Worm (Caenorhabditis elegans) whole organism, L1 larva: ENCODE results near the gene T11G6.2.

Source experiments
- C34B4.2 ChIP-seq: sonication (generic microtip); optimal IDR thresholded peaks from 2 replicates; lab custom pipeline; 2017; ENCODE audit warnings: mild to moderate bottlenecking, missing genetic modification characterization, missing compliant biosample characterization
- Y116A8C.19 ChIP-seq: sonication (generic microtip); optimal IDR thresholded peaks from 2 replicates; lab custom pipeline; 2016; ENCODE audit warnings: missing compliant biosample characterization, missing genetic modification characterization, borderline replicate concordance
- alr-1 ChIP-seq: fragments of 200-800 bp; sonication (Bioruptor generic); optimal IDR thresholded peaks from 2 replicates; lab custom pipeline; 2018; ENCODE audit warnings: borderline replicate concordance, mild to moderate bottlenecking, missing genetic modification characterization, missing compliant biosample characterization
- aly-2 ChIP-seq: fragments of 150-350 bp; optimal IDR thresholded peaks from 2 replicates; lab custom pipeline; 2014; ENCODE audit warnings: missing biosample characterization, missing genetic modification characterization
- ama-1 ChIP-seq: fragments of 150-350 bp; optimal IDR thresholded peaks from 2 replicates; lab custom pipeline; 2014
- blmp-1 ChIP-seq: fragments of 150-350 bp; optimal IDR thresholded peaks from 2 replicates; lab custom pipeline; 2014; ENCODE audit warnings: missing biosample characterization, missing genetic modification characterization
- ceh-82 ChIP-seq, 3 experiments: fragments of 150-350 bp in 1 of 3; sonication (generic microtip) in 2 of 3; optimal IDR thresholded peaks; 2 replicates each; lab custom pipeline; 2014 to 2017; ENCODE audit warnings: missing biosample characterization in 3 of 3, missing genetic modification characterization in 3 of 3
- ces-1 ChIP-seq: fragments of 150-350 bp; optimal IDR thresholded peaks from 2 replicates; lab custom pipeline; 2014; ENCODE audit warnings: missing biosample characterization, missing genetic modification reagents, missing genetic modification characterization
- dpl-1 ChIP-seq, 3 experiments: fragments of 150-350 bp in 2 of 3; sonication (generic microtip) in 1 of 3; optimal IDR thresholded peaks; 2 replicates each; lab custom pipeline; 2014 to 2017; ENCODE audit warnings: missing biosample characterization in 3 of 3, missing genetic modification characterization in 3 of 3, missing genetic modification reagents in 3 of 3
- dsc-1 ChIP-seq: sonication (generic microtip); optimal IDR thresholded peaks from 2 replicates; lab custom pipeline; 2016; ENCODE audit warnings: mild to moderate bottlenecking, missing genetic modification characterization, missing compliant biosample characterization
- efl-1 ChIP-seq, 4 experiments: fragments of 150-350 bp; optimal IDR thresholded peaks in 3 of 4; peaks in 1 of 4; 1 replicate in 1 of 4; 2 replicates in 3 of 4; lab custom pipeline; 2014; ENCODE audit warnings: missing biosample characterization in 2 of 4, missing genetic modification characterization in 2 of 4, missing genetic modification reagents in 2 of 4
- egl-13 ChIP-seq: sonication (generic microtip); optimal IDR thresholded peaks from 2 replicates; lab custom pipeline; 2016; ENCODE audit warnings: missing genotype, missing genetic modification reagents, missing genetic modification characterization, missing compliant biosample characterization
- egl-27 ChIP-seq, 2 experiments: fragments of 150-350 bp in 1 of 2; sonication (generic microtip); optimal IDR thresholded peaks; 3 replicates each; lab custom pipeline; 2017 to 2018; ENCODE audit warnings: missing biosample characterization in 2 of 2, missing genetic modification characterization in 2 of 2, missing genetic modification reagents in 2 of 2
- elt-2 ChIP-seq: sonication (generic microtip); optimal IDR thresholded peaks from 2 replicates; lab custom pipeline; 2016; ENCODE audit warnings: missing genetic modification characterization, mild to moderate bottlenecking, inconsistent platforms, missing compliant biosample characterization, missing genetic modification reagents
- fkh-10 ChIP-seq: sonication (generic microtip); optimal IDR thresholded peaks from 2 replicates; lab custom pipeline; 2017; ENCODE audit warnings: missing biosample characterization, missing genetic modification reagents, missing genetic modification characterization
- fkh-8 ChIP-seq: sonication (generic microtip); optimal IDR thresholded peaks from 2 replicates; lab custom pipeline; 2016; ENCODE audit warnings: mild to moderate bottlenecking, missing genetic modification characterization, missing compliant biosample characterization
- grh-1 ChIP-seq: fragments of 200-800 bp; sonication (Bioruptor generic); IDR thresholded peaks from 2 replicates; pipeline ENCODE4 v1.3.6; 2022; ENCODE audit warnings: missing genetic modification reagents, missing genetic modification characterization, missing compliant biosample characterization
- hlh-17 ChIP-seq: fragments of 200-800 bp; sonication (Bioruptor generic); optimal IDR thresholded peaks from 2 replicates; lab custom pipeline; 2018; ENCODE audit warnings: missing genetic modification characterization, mild to moderate bottlenecking, missing compliant biosample characterization, moderate library complexity, borderline replicate concordance
- hpl-2 ChIP-seq: fragments of 150-350 bp; optimal IDR thresholded peaks from 2 replicates; lab custom pipeline; 2014; ENCODE audit warnings: missing biosample characterization, missing genetic modification reagents, missing genetic modification characterization
- irx-1 ChIP-seq: sonication (generic microtip); optimal IDR thresholded peaks from 2 replicates; lab custom pipeline; 2016; ENCODE audit warnings: missing genetic modification characterization, missing compliant biosample characterization
- jun-1 ChIP-seq: fragments of 150-350 bp; optimal IDR thresholded peaks from 2 replicates; lab custom pipeline; 2014; ENCODE audit warnings: missing biosample characterization, missing genetic modification reagents, missing genetic modification characterization
- lin-13 ChIP-seq: fragments of 150-350 bp; optimal IDR thresholded peaks from 2 replicates; lab custom pipeline; 2014; ENCODE audit warnings: missing biosample characterization, missing genetic modification reagents, missing genetic modification characterization
- lin-14 ChIP-seq: fragments of 200-800 bp; sonication (Bioruptor generic); optimal IDR thresholded peaks from 2 replicates; lab custom pipeline; 2018; ENCODE audit warnings: mild to moderate bottlenecking, missing genetic modification characterization, moderate library complexity, missing compliant biosample characterization
- lsy-2 ChIP-seq, 2 experiments: fragments of 150-350 bp; optimal IDR thresholded peaks; 2 replicates each; lab custom pipeline; 2014; ENCODE audit warnings: missing biosample characterization in 2 of 2, missing genetic modification characterization in 2 of 2
- mdl-1 ChIP-seq, 2 experiments: fragments of 150-350 bp; optimal IDR thresholded peaks; 2 replicates each; lab custom pipeline; 2014 to 2017; ENCODE audit warnings: missing biosample characterization in 2 of 2, missing genetic modification characterization in 2 of 2, inconsistent platforms in 1 of 2
- mep-1 ChIP-seq: fragments of 150-350 bp; optimal IDR thresholded peaks from 2 replicates; lab custom pipeline; 2014; ENCODE audit warnings: missing biosample characterization, missing genetic modification characterization
- nhr-11 ChIP-seq: fragments of 150-350 bp; optimal IDR thresholded peaks from 2 replicates; lab custom pipeline; 2014; ENCODE audit warnings: missing biosample characterization, missing genetic modification characterization
- nhr-12 ChIP-seq: sonication (generic microtip); optimal IDR thresholded peaks from 2 replicates; lab custom pipeline; 2017; ENCODE audit warnings: missing biosample characterization, missing genetic modification characterization
- nhr-28 ChIP-seq: fragments of 150-350 bp; optimal IDR thresholded peaks from 2 replicates; lab custom pipeline; 2014; ENCODE audit warnings: missing biosample characterization, missing genetic modification characterization
- nhr-47 ChIP-seq: sonication (generic microtip); optimal IDR thresholded peaks from 2 replicates; lab custom pipeline; 2016; ENCODE audit warnings: mild to moderate bottlenecking, missing genetic modification characterization, moderate library complexity, missing compliant biosample characterization
- nhr-71 ChIP-seq: sonication (generic microtip); optimal IDR thresholded peaks from 2 replicates; lab custom pipeline; 2016; ENCODE audit warnings: mild to moderate bottlenecking, missing genetic modification characterization, moderate library complexity, missing compliant biosample characterization
- nhr-77 ChIP-seq: fragments of 150-350 bp; optimal IDR thresholded peaks from 2 replicates; lab custom pipeline; 2014; ENCODE audit warnings: missing biosample characterization, missing genetic modification characterization
- pax-3 ChIP-seq: fragments of 200-800 bp; sonication (Bioruptor generic); optimal IDR thresholded peaks from 2 replicates; lab custom pipeline; 2018; ENCODE audit warnings: mild to moderate bottlenecking, missing genetic modification characterization, moderate library complexity, missing compliant biosample characterization
- rnt-1 ChIP-seq: sonication (generic microtip); optimal IDR thresholded peaks from 2 replicates; lab custom pipeline; 2016; ENCODE audit warnings: mild to moderate bottlenecking, missing genetic modification characterization, moderate library complexity, missing compliant biosample characterization
- skn-1 ChIP-seq: fragments of 150-350 bp; optimal IDR thresholded peaks from 2 replicates; lab custom pipeline; 2014; ENCODE audit warnings: missing biosample characterization, missing genetic modification characterization
- snu-23 ChIP-seq: sonication (generic microtip); optimal IDR thresholded peaks from 2 replicates; lab custom pipeline; 2016; ENCODE audit warnings: missing genetic modification characterization, missing compliant biosample characterization
- sptf-1 ChIP-seq: fragments of 150-350 bp; optimal IDR thresholded peaks from 2 replicates; lab custom pipeline; 2014; ENCODE audit warnings: missing biosample characterization, missing genetic modification characterization
- swsn-7 ChIP-seq: sonication (generic microtip); optimal IDR thresholded peaks from 2 replicates; lab custom pipeline; 2016; ENCODE audit warnings: missing genetic modification characterization, missing compliant biosample characterization
- tbx-2 ChIP-seq: sonication (generic microtip); optimal IDR thresholded peaks from 2 replicates; lab custom pipeline; 2016; ENCODE audit warnings: missing genetic modification characterization, missing compliant biosample characterization
- tlp-1 ChIP-seq: fragments of 150-350 bp; optimal IDR thresholded peaks from 2 replicates; lab custom pipeline; 2014; ENCODE audit warnings: missing biosample characterization, missing genetic modification characterization
- unc-130 ChIP-seq: fragments of 150-350 bp; optimal IDR thresholded peaks from 2 replicates; lab custom pipeline; 2017; ENCODE audit warnings: missing biosample characterization, missing genetic modification characterization, inconsistent platforms
- unc-86 ChIP-seq: sonication (generic microtip); optimal IDR thresholded peaks from 2 replicates; lab custom pipeline; 2016; ENCODE audit warnings: missing genetic modification characterization, missing compliant biosample characterization
- unc-98 ChIP-seq: fragments of 200-800 bp; sonication (Bioruptor generic); IDR thresholded peaks from 2 replicates; pipeline ENCODE4 v1.3.6; 2022; ENCODE audit warnings: missing genetic modification characterization, missing compliant biosample characterization
- vab-15 ChIP-seq: sonication (generic microtip); optimal IDR thresholded peaks from 2 replicates; lab custom pipeline; 2017; ENCODE audit warnings: missing genotype, mild to moderate bottlenecking, missing genetic modification characterization, missing compliant biosample characterization
- zip-4 ChIP-seq: fragments of 200-800 bp; sonication (Bioruptor generic); optimal IDR thresholded peaks from 2 replicates; lab custom pipeline; 2018; ENCODE audit warnings: mild to moderate bottlenecking, missing genetic modification characterization, moderate library complexity, missing compliant biosample characterization
- ztf-11 ChIP-seq, 2 experiments: sonication (generic microtip); optimal IDR thresholded peaks; 2 replicates each; lab custom pipeline; 2016 to 2017; ENCODE audit warnings: missing genetic modification characterization in 2 of 2, missing biosample characterization in 1 of 2, missing compliant biosample characterization in 1 of 2
- ztf-4 ChIP-seq: fragments of 150-350 bp; optimal IDR thresholded peaks from 2 replicates; lab custom pipeline; 2014; ENCODE audit warnings: missing biosample characterization, missing genetic modification characterization

The T11G6.2 gene

ce11 chrIV:10819049-10819448 lies 39.2 kb downstream of the T11G6.2 start:
- TF ChIP-seq nhr-77 (tag; lab: Kevin White, UChicago) = no peak
- TF ChIP-seq nhr-71 (tag; lab: Kevin White, UChicago) = peak; percentile 57
- TF ChIP-seq unc-98 (GFP tag; lab: Robert Waterston, UW) = no peak
- TF ChIP-seq nhr-11 (tag; lab: Kevin White, UChicago) = no peak
- no peak for TF ChIP-seq Y116A8C.19
- TF ChIP-seq grh-1 (GFP tag; lab: Robert Waterston, UW) = no peak
- TF ChIP-seq hpl-2 (GFP tag; lab: Kevin White, UChicago) = no peak
- TF ChIP-seq egl-13 (tag; lab: Kevin White, UChicago) = peak; percentile 8
- TF ChIP-seq tbx-2 (tag; lab: Kevin White, UChicago) = no peak
- TF ChIP-seq nhr-47 (tag; lab: Kevin White, UChicago) = peak; percentile 66
- TF ChIP-seq nhr-12 (tag; lab: Kevin White, UChicago) = no peak
- no peak for TF ChIP-seq tlp-1
- TF ChIP-seq mep-1 (tag; lab: Kevin White, UChicago) = peak; percentile 7
- TF ChIP-seq aly-2 (tag; lab: Kevin White, UChicago) = no peak
- TF ChIP-seq lin-13 = no peak
- TF ChIP-seq sptf-1 (tag; lab: Kevin White, UChicago) = no peak
- peak in 1 of 2 experiments; percentile 17 for TF ChIP-seq lsy-2 (tag; optimal IDR thresholded peaks at IDR 0.05; lab: Kevin White, UChicago)
- TF ChIP-seq alr-1 = no peak
- TF ChIP-seq nhr-28 (tag; lab: Kevin White, UChicago) = no peak
- peak in 1 of 2 experiments; percentile 27 for TF ChIP-seq ztf-11 (tag; optimal IDR thresholded peaks at IDR 0.05; lab: Kevin White, UChicago)
- no peak for TF ChIP-seq efl-1 (optimal IDR thresholded peaks at IDR 0.05; lab: Kevin White, UChicago)
- no peak for TF ChIP-seq efl-1 (GFP tag; optimal IDR thresholded peaks at IDR 0.05 in 1 of 2; lab: Kevin White, UChicago)
- no peak for TF ChIP-seq hlh-17 (GFP tag; lab: Kevin White, UChicago)
- no peak for TF ChIP-seq jun-1 (tag; lab: Kevin White, UChicago)
- TF ChIP-seq C34B4.2 (tag; lab: Kevin White, UChicago) = no peak
- TF ChIP-seq fkh-10 (GFP tag; lab: Kevin White, UChicago) = no peak
- TF ChIP-seq dsc-1 (tag; lab: Kevin White, UChicago) = peak; percentile 67
- TF ChIP-seq zip-4 (GFP tag; lab: Kevin White, UChicago) = no peak
- TF ChIP-seq irx-1 (tag; lab: Kevin White, UChicago) = no peak
- TF ChIP-seq pax-3 (tag; lab: Kevin White, UChicago) = no peak
- no peak for TF ChIP-seq unc-130 (tag; lab: Kevin White, UChicago)
- peak; percentile 52 for TF ChIP-seq lin-14 (GFP tag; lab: Kevin White, UChicago)
- no peak for TF ChIP-seq vab-15 (tag; lab: Kevin White, UChicago)
- no peak for TF ChIP-seq ces-1 (GFP tag; lab: Kevin White, UChicago)
- TF ChIP-seq swsn-7 = no peak
- no peak for TF ChIP-seq snu-23 (GFP tag; lab: Kevin White, UChicago)
- TF ChIP-seq dpl-1 (GFP tag; optimal IDR thresholded peaks at IDR 0.05; lab: Kevin White, UChicago) = no peak
- no peak for TF ChIP-seq elt-2
- peak; percentile 14 for TF ChIP-seq unc-86 (tag; lab: Kevin White, UChicago)
- TF ChIP-seq egl-27 (tag; optimal IDR thresholded peaks at IDR 0.05; lab: Kevin White, UChicago) = no peak
- TF ChIP-seq fkh-8 = peak; percentile 77

ce11 chrIV:10817030-10817429 lies 41.3 kb downstream of the T11G6.2 start:
- peak in 1 of 2 experiments; percentile 38 for TF ChIP-seq mdl-1 (tag; optimal IDR thresholded peaks at IDR 0.05; lab: Kevin White, UChicago)
- peak in 2 of 3 experiments; percentile 3 to 22 for TF ChIP-seq ceh-82 (tag; optimal IDR thresholded peaks at IDR 0.05; lab: Kevin White, UChicago)
- TF ChIP-seq nhr-71 (tag; lab: Kevin White, UChicago) = peak; percentile 8
- peak; percentile 3 for TF ChIP-seq skn-1 (tag; lab: Kevin White, UChicago)
- TF ChIP-seq ztf-4 (tag; lab: Kevin White, UChicago) = no peak
- TF ChIP-seq nhr-47 (tag; lab: Kevin White, UChicago) = peak; percentile 4
- TF ChIP-seq rnt-1 (tag; lab: Kevin White, UChicago) = peak; percentile 19
- no peak for TF ChIP-seq sptf-1 (tag; lab: Kevin White, UChicago)
- peak; percentile 79 for TF ChIP-seq blmp-1 (tag; lab: Kevin White, UChicago)
- peak; percentile 8 for TF ChIP-seq swsn-7
- peak; percentile 14 for TF ChIP-seq snu-23 (GFP tag; lab: Kevin White, UChicago)
- TF ChIP-seq lin-14 (GFP tag; lab: Kevin White, UChicago) = peak; percentile 36
- TF ChIP-seq ama-1 (lab: Kevin White, UChicago) = no peak
- TF ChIP-seq, all 84 proteins: peak for 10
